Fruit fly (Drosophila melanogaster) Kc167 (cell line): Measurements from ENCODE around the gene CG33172.

Experiments
- Myc ChIP-seq: fragments of >200 bp; optimal IDR thresholded peaks from 2 replicates; lab custom pipeline; 2017; ENCODE audit warnings: missing external identifiers
- Sin3A ChIP-seq: fragments of >200 bp; optimal IDR thresholded peaks from 2 replicates; lab custom pipeline; 2018; ENCODE audit warnings: missing external identifiers
- h ChIP-seq: fragments of >200 bp; optimal IDR thresholded peaks from 3 replicates; lab custom pipeline; 2018; ENCODE audit warnings: missing external identifiers
- insv ChIP-seq: fragments of >200 bp; optimal IDR thresholded peaks from 3 replicates; lab custom pipeline; 2018; ENCODE audit warnings: missing external identifiers
- psq ChIP-seq: fragments of >200 bp; optimal IDR thresholded peaks from 2 replicates; lab custom pipeline; 2017; ENCODE audit warnings: missing external identifiers
- ttk ChIP-seq: sonication (Bioruptor generic); optimal IDR thresholded peaks from 2 replicates; lab custom pipeline; 2017; ENCODE audit warnings: missing external identifiers

Gene CG33172

dm6 chrX:15769457-15769856 lies at the start of gene CG33172:
CG33172 (plus strand) TSS chrX:15769664.
- TF ChIP-seq Myc (lab: Kevin White, UChicago) (no peak), psq (no peak), h (lab: Kevin White, UChicago) (no peak), insv (lab: Kevin White, UChicago) (no peak), ttk (no peak), Sin3A (lab: Kevin White, UChicago) (no peak)

- TF ChIP-seq psq (no peak), Myc (lab: Kevin White, UChicago) (no peak), Sin3A (lab: Kevin White, UChicago) (no peak), h (lab: Kevin White, UChicago) (no peak), ttk (no peak), insv (lab: Kevin White, UChicago) (no peak)
Observed at dm6 chrX:15731968-15732367, 37.5 kb upstream of the CG33172 start, which contains the start of gene CG8191. CG8191 (plus strand) TSS chrX:15732178.

DNA sequence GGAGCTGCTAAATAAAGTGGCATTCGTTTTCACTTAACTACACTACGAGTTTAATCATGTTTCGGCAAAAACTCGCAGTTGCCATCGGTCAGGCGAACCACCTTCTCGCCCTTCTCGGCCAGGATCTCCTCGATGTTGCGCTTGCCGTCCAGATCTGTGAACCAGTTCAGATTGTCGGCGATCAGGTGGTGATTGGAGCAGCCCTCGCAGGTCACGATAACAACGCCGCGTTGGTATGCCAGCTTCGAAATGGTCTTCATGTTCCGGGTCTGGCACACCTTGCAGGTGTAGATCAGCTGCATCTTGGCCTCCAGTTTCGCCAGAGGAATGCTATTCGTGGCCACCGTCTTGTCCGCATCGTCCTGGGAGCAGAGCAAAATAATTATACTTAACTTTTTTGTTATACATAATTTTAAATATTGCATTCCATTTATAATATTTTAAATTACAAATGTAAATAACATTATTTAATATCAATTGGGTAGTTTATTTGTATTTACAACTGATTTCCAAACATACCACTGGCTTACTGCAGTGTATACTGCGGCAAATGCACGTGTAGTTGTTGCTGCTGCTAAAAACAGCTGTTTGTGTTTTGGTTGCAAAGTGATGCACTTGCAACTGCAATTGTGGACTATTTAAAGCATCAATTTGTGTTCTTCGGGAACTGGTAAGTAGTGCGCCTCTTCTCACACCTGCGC lies 36.1 kb upstream of the CG33172 start:
- TF ChIP-seq h (lab: Kevin White, UChicago) (no peak), Sin3A (lab: Kevin White, UChicago) (no peak), insv (lab: Kevin White, UChicago) (no peak), Myc (lab: Kevin White, UChicago) (no peak), psq (no peak), ttk (no peak)

DNA sequence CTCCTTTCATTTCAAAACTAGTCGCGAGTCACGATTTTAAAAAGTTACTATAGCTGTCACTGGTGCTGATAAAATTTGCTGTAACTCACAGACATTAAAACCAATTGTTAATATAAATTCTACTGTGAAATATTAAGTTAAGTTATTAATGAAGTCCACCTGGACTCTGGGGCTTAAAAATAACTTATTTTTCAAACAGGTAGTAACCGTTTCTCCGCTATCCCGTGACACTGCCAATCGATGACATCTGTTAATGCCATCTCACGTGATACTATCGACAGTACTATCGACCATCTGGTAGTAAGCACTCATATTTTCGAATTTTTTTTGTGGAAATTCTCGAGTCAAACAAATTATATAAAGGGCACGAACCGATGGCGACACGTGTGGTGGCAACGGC lies 35.5 kb upstream of the CG33172 start, which contains the start of the genes CG12379 and MagR:
Gene CG12379 (minus strand): TSS at position 2 of the 400 bp plus-strand sequence.
Gene MagR (plus strand): TSS at position 276 of the 400 bp plus-strand sequence.
- no peak for TF ChIP-seq Myc (lab: Kevin White, UChicago)

DNA sequence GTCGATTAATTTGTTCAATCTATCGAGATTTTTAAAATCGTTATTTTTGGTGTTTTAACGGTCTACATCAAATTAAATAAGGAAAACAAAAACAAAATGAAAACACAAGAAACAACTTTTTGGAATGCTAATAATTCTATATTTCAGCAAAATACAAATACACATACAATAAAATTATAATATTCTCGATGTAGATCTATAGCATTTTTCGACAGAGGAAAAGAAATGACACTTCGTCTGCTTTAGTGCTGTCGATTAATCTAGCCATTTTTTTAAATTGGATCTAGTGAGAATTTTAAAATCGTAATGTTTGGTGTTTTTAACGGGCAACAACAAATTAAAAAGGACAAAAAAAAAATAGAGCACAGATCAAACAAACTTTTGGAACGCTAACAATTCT lies 32.4 kb upstream of the CG33172 start, which contains the start of gene Arp6:
Gene Arp6 (minus strand): TSS at position 11 of the 400 bp plus-strand sequence.
- TF ChIP-seq Myc (lab: Kevin White, UChicago), result no peak
- no peak for TF ChIP-seq ttk

DNA sequence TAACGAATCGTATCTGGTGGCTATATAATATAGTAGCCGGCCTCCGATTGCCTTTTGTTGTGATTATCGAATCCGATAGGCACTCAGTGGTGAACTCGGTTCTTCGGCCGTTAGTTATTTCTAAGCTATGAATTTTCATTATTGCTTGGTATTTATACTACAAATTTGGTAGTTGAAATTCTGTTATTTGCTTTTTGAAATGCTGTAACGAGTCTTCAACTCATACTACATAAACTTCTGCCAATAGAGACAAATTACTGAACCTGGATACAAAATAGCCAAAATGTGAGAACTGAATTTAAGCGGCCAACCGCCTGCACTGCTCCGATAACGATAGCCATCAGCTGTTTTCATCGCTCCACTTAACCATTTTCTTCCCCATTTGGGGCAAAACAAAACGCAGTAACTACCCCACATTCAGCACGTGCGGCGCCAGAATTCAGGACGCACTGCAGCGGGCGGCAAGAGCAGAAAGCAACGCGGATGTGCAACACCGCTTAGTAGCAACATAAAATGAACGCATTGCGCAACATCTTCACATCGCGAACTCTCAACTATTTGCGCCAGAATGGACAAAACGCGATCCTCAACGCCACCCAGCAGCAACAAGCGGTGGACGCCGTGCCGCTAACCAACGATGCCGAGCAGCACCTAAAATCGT lies 30.4 kb upstream of the CG33172 start, which contains the start of the genes CG11679 and CG8206:
Gene CG11679 (minus strand): TSS at position 65 of the 661 bp plus-strand sequence.
Gene CG8206 (plus strand): TSS at position 341 of the 661 bp plus-strand sequence.
- TF ChIP-seq h (lab: Kevin White, UChicago), result no peak
- TF ChIP-seq Myc (lab: Kevin White, UChicago), result no peak
- TF ChIP-seq ttk, result no peak
- TF ChIP-seq psq, result no peak
- TF ChIP-seq insv (lab: Kevin White, UChicago), result no peak
- TF ChIP-seq Sin3A (lab: Kevin White, UChicago), result no peak

DNA sequence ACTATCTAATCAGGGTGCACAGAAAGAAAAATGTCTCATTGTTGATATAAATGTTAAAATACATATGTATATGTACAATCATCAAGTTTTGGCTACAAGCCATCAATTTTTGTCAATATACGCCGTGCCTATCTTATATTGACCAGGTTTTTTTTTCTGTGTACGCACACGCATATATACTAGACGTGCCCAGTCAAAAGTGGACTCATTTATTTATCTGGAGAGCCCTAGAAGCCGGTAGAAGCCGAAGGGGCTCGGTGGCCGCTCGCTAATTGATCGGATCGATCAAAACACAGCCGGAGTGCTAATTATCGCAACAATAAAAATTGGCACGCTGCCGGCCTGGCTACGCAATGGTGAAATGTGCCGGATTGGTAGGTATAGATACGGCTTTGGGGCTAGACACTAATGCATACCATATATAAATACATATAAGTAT lies 29.2 kb upstream of the CG33172 start:
- TF ChIP-seq ttk (no peak), insv (lab: Kevin White, UChicago) (no peak), Sin3A (lab: Kevin White, UChicago) (no peak), Myc (lab: Kevin White, UChicago) (no peak), h (lab: Kevin White, UChicago) (no peak), psq (no peak)

- no peak for TF ChIP-seq psq
- TF ChIP-seq h (lab: Kevin White, UChicago), result no peak
- no peak for TF ChIP-seq insv (lab: Kevin White, UChicago)
Observed at dm6 chrX:15740881-15741280, 28.6 kb upstream of the CG33172 start.

DNA sequence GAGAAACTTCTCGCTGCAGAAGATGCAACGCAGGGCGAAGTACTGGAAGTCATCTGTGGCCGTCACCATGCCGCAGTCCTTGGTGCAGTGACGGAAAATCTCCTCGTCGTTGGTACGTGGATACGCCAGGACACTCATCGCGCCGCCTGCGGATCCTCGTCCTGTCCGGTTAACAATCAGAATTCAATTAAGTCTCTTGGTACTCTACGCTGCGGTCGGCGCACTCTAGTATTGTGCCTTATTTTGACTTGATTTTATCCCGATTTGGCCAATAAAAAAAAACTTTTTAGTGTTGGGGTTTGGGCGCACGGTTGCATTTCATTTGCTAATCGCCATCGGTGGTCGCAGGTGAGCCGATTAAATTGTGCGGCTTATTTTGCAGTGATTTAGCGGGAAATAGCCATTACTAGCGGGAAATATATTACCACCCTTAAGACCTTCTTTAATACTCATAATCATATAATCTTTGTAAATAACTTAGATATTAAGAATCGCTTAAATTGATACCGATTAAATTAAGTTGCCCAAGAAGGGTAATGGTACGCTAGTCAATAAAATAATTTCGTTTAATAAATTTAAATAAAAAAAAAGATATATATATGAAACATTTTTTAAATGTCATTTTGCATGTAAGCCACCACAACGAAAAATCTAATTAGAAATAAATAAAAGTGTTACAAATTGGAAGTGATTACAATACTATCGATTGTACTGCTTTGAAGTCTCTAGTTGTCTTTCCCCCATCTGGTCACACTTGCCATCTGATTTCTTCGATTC lies 23.4 kb upstream of the CG33172 start, which contains the start of the genes CG8944 and CCT6:
Gene CG8944 (minus strand): TSS at position 327 of the 777 bp plus-strand sequence.
Gene CCT6 (plus strand): TSS at position 744 of the 777 bp plus-strand sequence.
- TF ChIP-seq insv (lab: Kevin White, UChicago) (no peak), ttk (no peak), Myc (lab: Kevin White, UChicago) (no peak), Sin3A (lab: Kevin White, UChicago) (no peak), h (lab: Kevin White, UChicago) (no peak), psq (no peak)

dm6 chrX:15746682-15747196 lies 22.7 kb upstream of the CG33172 start:
- no peak for TF ChIP-seq psq
- no peak for TF ChIP-seq h (lab: Kevin White, UChicago)
- no peak for TF ChIP-seq Myc (lab: Kevin White, UChicago)

- TF ChIP-seq psq (no peak), Myc (lab: Kevin White, UChicago) (no peak), ttk (no peak), insv (lab: Kevin White, UChicago) (no peak), h (lab: Kevin White, UChicago) (no peak), Sin3A (lab: Kevin White, UChicago) (no peak)
Observed at dm6 chrX:15748945-15749344, 20.5 kb upstream of the CG33172 start, which contains the start of gene Mvd. Mvd (plus strand) TSS chrX:15749166.
